Worm (Caenorhabditis elegans): Measurements from ENCODE around the gene srw-40.

srw-40 gene

ce11 chrII:4286921-4287320 lies 29.0 kb downstream of the srw-40 start:
- TF ChIP-seq M03D4.4 (tag; optimal IDR thresholded peaks at IDR 0.05) (no peak), ceh-83 (GFP tag; optimal IDR thresholded peaks at IDR 0.05) (no peak), elt-3 (tag; optimal IDR thresholded peaks at IDR 0.05) (no peak), cnd-1 (tag; optimal IDR thresholded peaks at IDR 0.05) (no peak), ham-2 (GFP tag; optimal IDR thresholded peaks at IDR 0.05) (no peak), sem-2 (GFP tag; optimal IDR thresholded peaks at IDR 0.05) (no peak), nhr-76 (tag; optimal IDR thresholded peaks at IDR 0.05) (no peak), ceh-39 (tag; optimal IDR thresholded peaks at IDR 0.05) (no peak), ztf-11 (tag; optimal IDR thresholded peaks at IDR 0.05) (no peak), elt-1 (tag; optimal IDR thresholded peaks at IDR 0.05; ENCODE audit: borderline replicate concordance, insufficient read depth) (no peak), nhr-2 (tag; optimal IDR thresholded peaks at IDR 0.05) (no peak), snpc-4 (tag; optimal IDR thresholded peaks at IDR 0.05) (no peak), drap-1 (GFP tag; optimal IDR thresholded peaks at IDR 0.05) (no peak), unc-39 (tag; optimal IDR thresholded peaks at IDR 0.05) (no peak), unc-62 (GFP tag; optimal IDR thresholded peaks at IDR 0.05) (no peak), unc-120 (tag; optimal IDR thresholded peaks at IDR 0.05; ENCODE audit: poor library complexity, severe bottlenecking) (no peak), lsy-2 (tag; optimal IDR thresholded peaks at IDR 0.05) (no peak)

- TF ChIP-seq mab-5 (tag; optimal IDR thresholded peaks at IDR 0.05), result no peak
- TF ChIP-seq tbx-8 (GFP tag; optimal IDR thresholded peaks at IDR 0.05), result no peak
- no peak for TF ChIP-seq mep-1 (tag; optimal IDR thresholded peaks at IDR 0.05)
- TF ChIP-seq ceh-39 (tag; optimal IDR thresholded peaks at IDR 0.05), result no peak
- TF ChIP-seq blmp-1 (tag; optimal IDR thresholded peaks at IDR 0.05), result no peak
- TF ChIP-seq pha-4 (tag; optimal IDR thresholded peaks at IDR 0.05), result no peak
- TF ChIP-seq nhr-237 (tag; optimal IDR thresholded peaks at IDR 0.05), result no peak
- no peak for TF ChIP-seq elt-3 (tag; optimal IDR thresholded peaks at IDR 0.05)
- TF ChIP-seq nhr-2 (tag; optimal IDR thresholded peaks at IDR 0.05), result no peak
- TF ChIP-seq ham-2 (GFP tag; optimal IDR thresholded peaks at IDR 0.05), result no peak
- TF ChIP-seq elt-1 (tag; optimal IDR thresholded peaks at IDR 0.05; ENCODE audit: borderline replicate concordance, insufficient read depth), result no peak
- no peak for TF ChIP-seq lin-13 (tag; optimal IDR thresholded peaks at IDR 0.05)
- no peak for TF ChIP-seq M03D4.4 (tag; optimal IDR thresholded peaks at IDR 0.05)
These were observed 31.4 kb downstream of the srw-40 start for ce11 chrII:4284305-4285193.

ce11 chrII:4281743-4282142 lies 34.2 kb downstream of the srw-40 start, which contains the start of gene C01F1.5:
C01F1.5 (minus strand) TSS chrII:4281845.
- TF ChIP-seq mep-1 (tag; optimal IDR thresholded peaks at IDR 0.05) (no peak), nhr-76 (tag; optimal IDR thresholded peaks at IDR 0.05) (no peak), tbx-8 (GFP tag; optimal IDR thresholded peaks at IDR 0.05) (no peak), cnd-1 (tag; optimal IDR thresholded peaks at IDR 0.05) (no peak), nhr-28 (tag; optimal IDR thresholded peaks at IDR 0.05) (no peak), unc-120 (tag; optimal IDR thresholded peaks at IDR 0.05; ENCODE audit: poor library complexity, severe bottlenecking) (no peak), ceh-83 (GFP tag; optimal IDR thresholded peaks at IDR 0.05) (no peak), unc-39 (tag; optimal IDR thresholded peaks at IDR 0.05) (no peak), ceh-39 (tag; optimal IDR thresholded peaks at IDR 0.05) (no peak), blmp-1 (tag; optimal IDR thresholded peaks at IDR 0.05) (no peak), unc-62 (GFP tag; optimal IDR thresholded peaks at IDR 0.05) (no peak), mls-2 (tag; optimal IDR thresholded peaks at IDR 0.05) (no peak), nhr-237 (tag; optimal IDR thresholded peaks at IDR 0.05) (no peak)

- no peak for TF ChIP-seq blmp-1 (tag; optimal IDR thresholded peaks at IDR 0.05)
- TF ChIP-seq ham-2 (GFP tag; optimal IDR thresholded peaks at IDR 0.05), result peak; percentile 52
These were observed 38.3 kb downstream of the srw-40 start for ce11 chrII:4277639-4278038.

- no peak for TF ChIP-seq lin-13 (tag; optimal IDR thresholded peaks at IDR 0.05)
- peak; percentile 71 for TF ChIP-seq ces-1 (GFP tag; optimal IDR thresholded peaks at IDR 0.05)
These were observed 39.0 kb downstream of the srw-40 start for ce11 chrII:4276924-4277323.

- no peak for TF ChIP-seq elt-3 (tag; optimal IDR thresholded peaks at IDR 0.05)
- no peak for TF ChIP-seq snpc-4 (tag; optimal IDR thresholded peaks at IDR 0.05)
- TF ChIP-seq unc-62 (GFP tag; optimal IDR thresholded peaks at IDR 0.05), result no peak
- TF ChIP-seq nhr-2 (tag; optimal IDR thresholded peaks at IDR 0.05), result no peak
- TF ChIP-seq blmp-1 (tag; optimal IDR thresholded peaks at IDR 0.05), result no peak
- TF ChIP-seq ceh-43 (GFP tag; optimal IDR thresholded peaks at IDR 0.05), result no peak
- TF ChIP-seq ztf-11 (tag; optimal IDR thresholded peaks at IDR 0.05), result no peak
- no peak for TF ChIP-seq ceh-39 (tag; optimal IDR thresholded peaks at IDR 0.05)
- no peak for TF ChIP-seq mls-2 (tag; optimal IDR thresholded peaks at IDR 0.05)
- no peak for TF ChIP-seq flh-1 (GFP tag; optimal IDR thresholded peaks at IDR 0.05)
- TF ChIP-seq lin-13 (tag; optimal IDR thresholded peaks at IDR 0.05), result no peak
- no peak for TF ChIP-seq nhr-76 (tag; optimal IDR thresholded peaks at IDR 0.05)
- TF ChIP-seq unc-39 (tag; optimal IDR thresholded peaks at IDR 0.05), result no peak
- TF ChIP-seq ces-1 (GFP tag; optimal IDR thresholded peaks at IDR 0.05), result no peak
These were observed 40.2 kb downstream of the srw-40 start, which contains the start of gene npr-42 for ce11 chrII:4275637-4276252. npr-42 (plus strand) TSS chrII:4276202.
